Fruit fly (Drosophila melanogaster): ENCODE data around the gene CG34241.

- TF ChIP-seq h (GFP tag; optimal IDR thresholded peaks at IDR 0.05) (no peak), rgr (GFP tag; optimal IDR thresholded peaks at IDR 0.05) (no peak), Sp1 (GFP tag; optimal IDR thresholded peaks at IDR 0.05) (no peak), br (GFP tag; optimal IDR thresholded peaks at IDR 0.05) (no peak), Jra (GFP tag; optimal IDR thresholded peaks at IDR 0.05) (no peak), Vsx2 (GFP tag; optimal IDR thresholded peaks at IDR 0.05; ENCODE audit: partially characterized antibody) (no peak), N (GFP tag; optimal IDR thresholded peaks at IDR 0.05) (no peak), dsf (GFP tag; optimal IDR thresholded peaks at IDR 0.05; ENCODE audit: borderline replicate concordance) (no peak), lola (GFP tag; optimal IDR thresholded peaks at IDR 0.05) (no peak)
These were observed 34.9 kb upstream of the CG34241 start for dm6 chr3L:12092860-12093359.

All from whole organism, wandering third instar larva.